Worm (Caenorhabditis elegans) whole organism, L3 larva: ENCODE data around the gene acr-7.
A peak's percentile ranks its signal among the peaks of the same experiment; 100 is the strongest.

ENCODE experiments used
- R02D3.7 ChIP-seq: fragments of 150-350 bp; optimal IDR thresholded peaks from 2 replicates; lab custom pipeline; 2014; ENCODE audit warnings: missing biosample characterization, missing genetic modification characterization
- aly-2 ChIP-seq: fragments of 150-350 bp; optimal IDR thresholded peaks from 2 replicates; lab custom pipeline; 2014; ENCODE audit warnings: missing biosample characterization, missing genetic modification characterization
- ama-1 ChIP-seq: fragments of 150-350 bp; optimal IDR thresholded peaks from 2 replicates; lab custom pipeline; 2018
- ceh-16 ChIP-seq: sonication (generic microtip); optimal IDR thresholded peaks from 2 replicates; lab custom pipeline; 2017; ENCODE audit warnings: missing biosample characterization, missing genetic modification characterization
- ceh-28 ChIP-seq: fragments of 150-350 bp; optimal IDR thresholded peaks from 2 replicates; lab custom pipeline; 2014; ENCODE audit warnings: missing biosample characterization, missing genetic modification reagents, missing genetic modification characterization
- ceh-82 ChIP-seq: fragments of 150-350 bp; optimal IDR thresholded peaks from 2 replicates; lab custom pipeline; 2014; ENCODE audit warnings: missing biosample characterization, missing genetic modification characterization
- daf-12 ChIP-seq: fragments of 150-350 bp; optimal IDR thresholded peaks from 2 replicates; lab custom pipeline; 2014; ENCODE audit warnings: missing biosample characterization, missing genetic modification reagents, missing genetic modification characterization
- egl-27 ChIP-seq: sonication (generic microtip); optimal IDR thresholded peaks from 4 replicates; lab custom pipeline; 2017; ENCODE audit warnings: missing biosample characterization, missing genetic modification reagents, missing genetic modification characterization
- egl-5 ChIP-seq: fragments of 150-350 bp; optimal IDR thresholded peaks from 2 replicates; lab custom pipeline; 2017; ENCODE audit warnings: missing biosample characterization, missing genetic modification reagents, missing genetic modification characterization, inconsistent platforms
- elt-1 ChIP-seq: fragments of 150-350 bp; optimal IDR thresholded peaks from 2 replicates; lab custom pipeline; 2014; ENCODE audit warnings: missing biosample characterization, missing genetic modification characterization
- elt-2 ChIP-seq: sonication (generic microtip); optimal IDR thresholded peaks from 2 replicates; lab custom pipeline; 2016; ENCODE audit warnings: missing genetic modification reagents, mild to moderate bottlenecking, missing genetic modification characterization, missing compliant biosample characterization
- elt-3 ChIP-seq, 3 experiments: fragments of 150-350 bp in 1 of 3; sonication (generic microtip) in 2 of 3; optimal IDR thresholded peaks; 2 replicates in 2 of 3; 4 replicates in 1 of 3; lab custom pipeline; 2014 to 2017; ENCODE audit warnings: missing biosample characterization in 3 of 3, missing genetic modification characterization in 3 of 3
- eor-1 ChIP-seq, 2 experiments: fragments of 150-350 bp; optimal IDR thresholded peaks; 2 replicates each; lab custom pipeline; 2014 to 2018; ENCODE audit warnings: missing biosample characterization in 2 of 2, missing genetic modification characterization in 2 of 2
- fkh-10 ChIP-seq: sonication (generic microtip); optimal IDR thresholded peaks from 2 replicates; lab custom pipeline; 2017; ENCODE audit warnings: missing biosample characterization, missing genetic modification reagents, missing genetic modification characterization
- fos-1 ChIP-seq: fragments of 150-350 bp; optimal IDR thresholded peaks from 2 replicates; lab custom pipeline; 2014; ENCODE audit warnings: missing biosample characterization, missing genetic modification characterization
- hmg-11 ChIP-seq: sonication (generic microtip); optimal IDR thresholded peaks from 2 replicates; lab custom pipeline; 2016; ENCODE audit warnings: missing genetic modification characterization, missing compliant biosample characterization
- jun-1 ChIP-seq: fragments of 150-350 bp; optimal IDR thresholded peaks from 2 replicates; lab custom pipeline; 2014; ENCODE audit warnings: missing biosample characterization, missing genetic modification reagents, missing genetic modification characterization
- lin-15B ChIP-seq: fragments of 150-350 bp; optimal IDR thresholded peaks from 2 replicates; lab custom pipeline; 2014; ENCODE audit warnings: missing biosample characterization, missing genetic modification characterization
- lin-39 ChIP-seq: fragments of 150-350 bp; optimal IDR thresholded peaks from 2 replicates; lab custom pipeline; 2018; ENCODE audit warnings: missing biosample characterization, missing genetic modification reagents, missing genetic modification characterization
- lsy-12 ChIP-seq: sonication (generic microtip); optimal IDR thresholded peaks from 2 replicates; lab custom pipeline; 2016; ENCODE audit warnings: mild to moderate bottlenecking, missing genetic modification characterization, missing compliant biosample characterization
- mdl-1 ChIP-seq: fragments of 150-350 bp; optimal IDR thresholded peaks from 2 replicates; lab custom pipeline; 2014; ENCODE audit warnings: missing biosample characterization, missing genetic modification characterization
- mml-1 ChIP-seq: fragments of 150-350 bp; sonication (generic microtip); optimal IDR thresholded peaks from 3 replicates; lab custom pipeline; 2014; ENCODE audit warnings: missing biosample characterization, missing genetic modification characterization
- nfya-1 ChIP-seq: sonication (generic microtip); optimal IDR thresholded peaks from 2 replicates; lab custom pipeline; 2017; ENCODE audit warnings: missing genetic modification characterization, mild to moderate bottlenecking, missing compliant biosample characterization, antibody characterized with exemption, moderate library complexity; ENCODE audit not compliant: insufficient read depth
- nhr-11 ChIP-seq: fragments of 150-350 bp; optimal IDR thresholded peaks from 2 replicates; lab custom pipeline; 2014; ENCODE audit warnings: missing biosample characterization, missing genetic modification characterization
- nhr-23 ChIP-seq: fragments of 150-350 bp; optimal IDR thresholded peaks from 2 replicates; lab custom pipeline; 2014; ENCODE audit warnings: missing biosample characterization, missing genetic modification reagents, missing genetic modification characterization
- nhr-237 ChIP-seq: fragments of 150-350 bp; optimal IDR thresholded peaks from 2 replicates; lab custom pipeline; 2014; ENCODE audit warnings: missing biosample characterization, missing genetic modification characterization
- nhr-25 ChIP-seq: sonication (generic microtip); optimal IDR thresholded peaks from 2 replicates; lab custom pipeline; 2017; ENCODE audit warnings: missing biosample characterization, missing genetic modification characterization
- nhr-67 ChIP-seq: fragments of 150-350 bp; optimal IDR thresholded peaks from 2 replicates; lab custom pipeline; 2014; ENCODE audit warnings: missing biosample characterization, missing genetic modification characterization
- nhr-76 ChIP-seq: fragments of 150-350 bp; sonication (generic microtip); optimal IDR thresholded peaks from 5 replicates; lab custom pipeline; 2014; ENCODE audit warnings: missing biosample characterization, missing genetic modification characterization
- nhr-77 ChIP-seq: fragments of 150-350 bp; optimal IDR thresholded peaks from 2 replicates; lab custom pipeline; 2014; ENCODE audit warnings: missing biosample characterization, missing genetic modification characterization
- pha-4 ChIP-seq: fragments of 150-350 bp; optimal IDR thresholded peaks from 2 replicates; lab custom pipeline; 2014; ENCODE audit warnings: missing biosample characterization, missing genetic modification reagents, missing genetic modification characterization
- pqm-1 ChIP-seq: fragments of 150-350 bp; optimal IDR thresholded peaks from 2 replicates; lab custom pipeline; 2017; ENCODE audit warnings: missing biosample characterization, missing genetic modification characterization, inconsistent platforms
- sea-2 ChIP-seq: fragments of 150-350 bp; sonication (generic microtip); optimal IDR thresholded peaks from 4 replicates; lab custom pipeline; 2014; ENCODE audit warnings: missing biosample characterization, missing genetic modification reagents, missing genetic modification characterization
- skn-1 ChIP-seq: fragments of 150-350 bp; optimal IDR thresholded peaks from 2 replicates; lab custom pipeline; 2014; ENCODE audit warnings: missing biosample characterization, missing genetic modification characterization
- snpc-4 ChIP-seq: fragments of 150-350 bp; optimal IDR thresholded peaks from 2 replicates; lab custom pipeline; 2014; ENCODE audit warnings: missing biosample characterization, missing genetic modification characterization
- tbx-2 ChIP-seq: sonication (generic microtip); optimal IDR thresholded peaks from 2 replicates; lab custom pipeline; 2016; ENCODE audit warnings: mild to moderate bottlenecking, missing genetic modification characterization, missing compliant biosample characterization
- unc-39 ChIP-seq: sonication (generic microtip); optimal IDR thresholded peaks from 4 replicates; lab custom pipeline; 2017; ENCODE audit warnings: missing biosample characterization, missing genetic modification characterization
- unc-62 ChIP-seq: fragments of 150-350 bp; sonication (generic microtip); optimal IDR thresholded peaks from 4 replicates; lab custom pipeline; 2014; ENCODE audit warnings: missing biosample characterization, missing genetic modification reagents, missing genetic modification characterization
- zag-1 ChIP-seq: fragments of 150-350 bp; optimal IDR thresholded peaks from 2 replicates; lab custom pipeline; 2014; ENCODE audit warnings: missing biosample characterization, missing genetic modification characterization
- ztf-11 ChIP-seq: fragments of 150-350 bp; optimal IDR thresholded peaks from 2 replicates; lab custom pipeline; 2014; ENCODE audit warnings: missing biosample characterization, missing genetic modification characterization
- ztf-4 ChIP-seq: fragments of 150-350 bp; optimal IDR thresholded peaks from 2 replicates; lab custom pipeline; 2014; ENCODE audit warnings: missing biosample characterization, missing genetic modification characterization

acr-7 gene

DNA sequence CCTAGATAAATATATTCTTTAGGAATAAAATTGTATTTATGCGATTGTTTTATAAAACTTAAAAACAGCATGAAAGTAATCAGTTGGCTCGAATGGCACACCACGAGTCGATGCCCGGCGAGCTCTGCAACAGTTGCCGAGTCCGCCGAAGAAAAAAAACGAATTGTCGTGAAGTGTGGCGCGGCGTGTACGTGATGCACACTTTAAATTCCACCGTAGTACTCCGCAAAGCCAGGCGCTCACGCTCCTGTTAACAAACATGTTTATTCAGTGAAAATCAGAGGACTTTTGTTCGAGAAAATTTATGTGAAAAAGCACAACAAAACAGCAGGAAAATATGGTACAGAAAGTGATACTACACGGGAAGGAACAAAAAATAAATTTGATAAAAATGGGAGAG is 21.0 kb upstream of the acr-7 start:
- TF ChIP-seq nhr-23 (tag; lab: Kevin White, UChicago) (no peak), jun-1 (tag; lab: Kevin White, UChicago) (no peak), ceh-16 (no peak), zag-1 (tag; lab: Kevin White, UChicago) (no peak), elt-1 (tag; lab: Kevin White, UChicago) (no peak), mml-1 (no peak), egl-5 (tag; lab: Kevin White, UChicago) (peak; percentile 40), ceh-28 (tag; lab: Kevin White, UChicago) (no peak), nhr-237 (tag; lab: Kevin White, UChicago) (no peak), R02D3.7 (no peak), nhr-76 (tag; lab: Kevin White, UChicago) (no peak), hmg-11 (no peak), elt-3 (tag; optimal IDR thresholded peaks at IDR 0.05; lab: Kevin White, UChicago) (no peak), nhr-25 (tag; lab: Kevin White, UChicago) (no peak), mdl-1 (tag; lab: Kevin White, UChicago) (no peak), elt-2 (no peak), ztf-11 (tag; lab: Kevin White, UChicago) (no peak), sea-2 (GFP tag; lab: Kevin White, UChicago) (no peak), ama-1 (peak; percentile 30), lin-15B (peak; percentile 73), unc-39 (tag; lab: Kevin White, UChicago) (no peak), lin-39 (no peak), snpc-4 (peak; percentile 23), aly-2 (tag; lab: Kevin White, UChicago) (no peak), fos-1 (no peak), nfya-1 (tag; lab: Kevin White, UChicago) (peak; percentile 79), eor-1 (tag; optimal IDR thresholded peaks at IDR 0.05; lab: Kevin White, UChicago) (no peak), pqm-1 (tag; lab: Kevin White, UChicago) (peak; percentile 5), pha-4 (tag; lab: Kevin White, UChicago) (peak; percentile 81), unc-62 (GFP tag; lab: Kevin White, UChicago) (no peak), egl-27 (tag; lab: Kevin White, UChicago) (no peak), lsy-12 (tag; lab: Kevin White, UChicago) (no peak), tbx-2 (tag; lab: Kevin White, UChicago) (no peak)
- TF ChIP-seq, all 47 proteins: peak for 7

DNA sequence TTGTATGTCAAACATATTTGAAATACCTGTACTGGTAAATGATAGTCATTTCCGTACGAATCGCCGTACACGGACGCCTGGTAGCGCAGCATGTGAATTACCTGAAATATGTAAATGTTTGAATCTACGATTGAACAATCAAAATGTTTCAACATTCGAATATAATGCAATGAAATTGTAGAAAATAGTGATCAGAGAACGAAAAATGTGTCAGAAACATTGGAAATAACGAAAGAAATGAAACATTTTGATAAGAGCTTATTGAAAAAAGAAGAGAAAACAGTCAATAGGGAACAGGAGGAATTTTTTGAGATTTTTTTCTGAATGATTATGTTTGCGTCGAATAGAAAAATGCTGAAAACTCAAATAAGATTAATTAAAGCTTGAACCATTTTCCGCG is 20.5 kb upstream of the acr-7 start, which contains the start of gene ztf-17:
Gene ztf-17 (minus strand): TSS at position 101 of the 400 bp plus-strand sequence.
- TF ChIP-seq elt-2, result peak; percentile 1
- TF ChIP-seq mdl-1 (tag; lab: Kevin White, UChicago), result no peak

ce11 chrII:7866081-7866480 is 16.5 kb upstream of the acr-7 start:
- no peak for TF ChIP-seq daf-12
- TF ChIP-seq nhr-11 (tag; lab: Kevin White, UChicago), result no peak
- no peak for TF ChIP-seq nhr-77 (tag; lab: Kevin White, UChicago)
- no peak for TF ChIP-seq nhr-67 (tag; lab: Kevin White, UChicago)
- TF ChIP-seq lin-15B, result no peak
- TF ChIP-seq nhr-76 (tag; lab: Kevin White, UChicago), result no peak
- TF ChIP-seq unc-39 (tag; lab: Kevin White, UChicago), result no peak
- TF ChIP-seq elt-1 (tag; lab: Kevin White, UChicago), result no peak
- no peak for TF ChIP-seq egl-27 (tag; lab: Kevin White, UChicago)
- TF ChIP-seq nhr-237 (tag; lab: Kevin White, UChicago), result no peak
- no peak for TF ChIP-seq elt-2
- TF ChIP-seq ztf-4 (tag; lab: Kevin White, UChicago), result no peak
- no peak for TF ChIP-seq ceh-28 (tag; lab: Kevin White, UChicago)
- no peak for TF ChIP-seq ceh-82 (tag; lab: Kevin White, UChicago)
- TF ChIP-seq nfya-1 (tag; lab: Kevin White, UChicago), result no peak
- TF ChIP-seq skn-1, result no peak
- no peak for TF ChIP-seq elt-3 (tag; optimal IDR thresholded peaks at IDR 0.05; lab: Kevin White, UChicago)
- no peak for TF ChIP-seq fkh-10 (GFP tag; lab: Kevin White, UChicago)
- no peak for TF ChIP-seq sea-2 (GFP tag; lab: Kevin White, UChicago)
